Worm (Caenorhabditis elegans) whole organism, L3 larva: ENCODE results near the gene F35G2.5.

ENCODE experiments used
- ZK546.5 ChIP-seq: sonication (generic microtip); optimal IDR thresholded peaks from 2 replicates; lab custom pipeline; 2017; ENCODE audit warnings: missing biosample characterization, missing genetic modification characterization
- aly-2 ChIP-seq: fragments of 150-350 bp; optimal IDR thresholded peaks from 2 replicates; lab custom pipeline; 2014; ENCODE audit warnings: missing biosample characterization, missing genetic modification characterization
- ama-1 ChIP-seq: fragments of 150-350 bp; optimal IDR thresholded peaks from 2 replicates; lab custom pipeline; 2018
- ceh-28 ChIP-seq: fragments of 150-350 bp; optimal IDR thresholded peaks from 2 replicates; lab custom pipeline; 2014; ENCODE audit warnings: missing biosample characterization, missing genetic modification reagents, missing genetic modification characterization
- mdl-1 ChIP-seq: fragments of 150-350 bp; optimal IDR thresholded peaks from 2 replicates; lab custom pipeline; 2014; ENCODE audit warnings: missing biosample characterization, missing genetic modification characterization
- nfya-1 ChIP-seq: sonication (generic microtip); optimal IDR thresholded peaks from 2 replicates; lab custom pipeline; 2017; ENCODE audit warnings: missing genetic modification characterization, mild to moderate bottlenecking, missing compliant biosample characterization, antibody characterized with exemption, moderate library complexity; ENCODE audit not compliant: insufficient read depth
- nhr-11 ChIP-seq: fragments of 150-350 bp; optimal IDR thresholded peaks from 2 replicates; lab custom pipeline; 2014; ENCODE audit warnings: missing biosample characterization, missing genetic modification characterization
- unc-39 ChIP-seq: sonication (generic microtip); optimal IDR thresholded peaks from 4 replicates; lab custom pipeline; 2017; ENCODE audit warnings: missing biosample characterization, missing genetic modification characterization
- zag-1 ChIP-seq: fragments of 150-350 bp; optimal IDR thresholded peaks from 2 replicates; lab custom pipeline; 2014; ENCODE audit warnings: missing biosample characterization, missing genetic modification characterization

DNA sequence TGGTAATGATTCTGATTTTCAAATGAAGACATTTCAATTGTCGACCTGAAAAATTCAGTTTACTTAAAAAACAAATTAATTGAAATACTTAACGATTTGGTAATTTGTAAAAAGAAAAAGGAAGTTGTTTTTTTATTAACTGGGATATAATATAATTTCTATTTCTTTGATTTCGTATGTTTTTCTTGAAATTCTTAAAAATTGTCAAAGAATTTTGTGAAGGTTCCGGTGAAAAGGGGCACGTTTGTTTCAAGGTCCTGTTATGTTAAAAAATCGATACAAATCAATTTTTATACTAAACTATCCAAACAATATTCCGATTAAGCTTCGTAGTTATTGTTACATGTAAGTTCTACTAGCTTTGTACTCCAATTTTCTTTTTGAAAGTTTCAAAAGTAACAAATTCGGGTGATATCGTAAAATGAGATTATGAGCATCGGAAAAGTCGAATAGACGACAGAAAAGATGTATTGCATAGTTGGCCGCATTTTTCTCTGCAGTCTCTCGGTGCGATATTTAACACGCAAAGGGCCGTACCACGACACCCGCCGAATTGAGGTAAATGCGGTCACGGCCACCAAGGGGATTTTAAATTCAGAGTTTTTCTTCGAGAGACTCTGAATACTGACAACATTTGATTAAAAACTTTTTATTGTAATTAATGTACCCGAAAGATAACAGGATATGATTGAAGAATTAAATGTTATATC lies 39.9 kb downstream of the F35G2.5 start, which contains the start of gene Y39C12A.9:
- TF ChIP-seq ama-1 (no peak), unc-39 (tag; lab: Kevin White, UChicago) (no peak), nhr-11 (tag; lab: Kevin White, UChicago) (no peak), zag-1 (tag; lab: Kevin White, UChicago) (no peak), ZK546.5 (tag; lab: Kevin White, UChicago) (no peak), aly-2 (tag; lab: Kevin White, UChicago) (no peak), ceh-28 (no peak), mdl-1 (tag; lab: Kevin White, UChicago) (no peak), nfya-1 (peak; percentile 34)
